Worm (Caenorhabditis elegans) whole organism, early embryonic: ENCODE measurements around the gene sax-2.

Source experiments
- B0310.2 ChIP-seq: sonication (generic microtip); optimal IDR thresholded peaks from 2 replicates; lab custom pipeline; 2016; ENCODE audit warnings: mild to moderate bottlenecking, missing genetic modification characterization, missing compliant biosample characterization
- F13C5.2 ChIP-seq: sonication (generic microtip); optimal IDR thresholded peaks from 2 replicates; lab custom pipeline; 2017; ENCODE audit warnings: mild to moderate bottlenecking, missing genetic modification characterization, inconsistent platforms, missing compliant biosample characterization
- aly-1 ChIP-seq: sonication (generic microtip); optimal IDR thresholded peaks from 2 replicates; lab custom pipeline; 2016; ENCODE audit warnings: missing genetic modification characterization, missing compliant biosample characterization
- ama-1 ChIP-seq: fragments of 150-350 bp; optimal IDR thresholded peaks from 2 replicates; lab custom pipeline; 2014
- ceh-13 ChIP-seq: fragments of 200-800 bp; sonication (Bioruptor generic); optimal IDR thresholded peaks from 2 replicates; lab custom pipeline; 2018; ENCODE audit warnings: mild to moderate bottlenecking, missing genetic modification characterization, missing compliant biosample characterization
- ceh-36 ChIP-seq: sonication (generic microtip); optimal IDR thresholded peaks from 2 replicates; lab custom pipeline; 2016; ENCODE audit warnings: missing genetic modification characterization, inconsistent platforms, missing compliant biosample characterization
- ets-7 ChIP-seq: sonication (generic microtip); optimal IDR thresholded peaks from 2 replicates; lab custom pipeline; 2016; ENCODE audit warnings: missing genotype, missing genetic modification characterization, missing compliant biosample characterization
- flt-1 ChIP-seq: fragments of 200-800 bp; sonication (Bioruptor generic); IDR thresholded peaks from 2 replicates; pipeline ENCODE4 v1.3.6; 2022; ENCODE audit warnings: missing genetic modification characterization, missing compliant biosample characterization
- hmbx-1 ChIP-seq: sonication (generic microtip); optimal IDR thresholded peaks from 2 replicates; lab custom pipeline; 2016; ENCODE audit warnings: mild to moderate bottlenecking, missing genetic modification characterization, missing compliant biosample characterization
- hmg-4 ChIP-seq: fragments of 200-800 bp; sonication (Bioruptor generic); optimal IDR thresholded peaks from 2 replicates; lab custom pipeline; 2018; ENCODE audit warnings: mild to moderate bottlenecking, missing genetic modification characterization, missing compliant biosample characterization
- hnd-1 ChIP-seq: sonication (generic microtip); optimal IDR thresholded peaks from 2 replicates; lab custom pipeline; 2016; ENCODE audit warnings: missing genetic modification characterization, missing compliant biosample characterization
- pes-1 ChIP-seq: fragments of 200-800 bp; sonication (Bioruptor generic); IDR thresholded peaks from 2 replicates; pipeline ENCODE4 v1.3.6; 2022; ENCODE audit warnings: missing genetic modification reagents, missing genetic modification characterization, missing compliant biosample characterization
- scrt-1 ChIP-seq: fragments of 200-800 bp; sonication (Bioruptor generic); IDR thresholded peaks from 2 replicates; pipeline ENCODE4 v1.3.6; 2022; ENCODE audit warnings: missing genetic modification characterization, missing compliant biosample characterization
- sea-1 ChIP-seq: fragments of 200-800 bp; sonication (Bioruptor generic); conservative IDR thresholded peaks from 2 replicates; pipeline ENCODE4 v1.3.6; 2022; ENCODE audit warnings: missing genetic modification characterization, missing compliant biosample characterization
- tbx-11 ChIP-seq: fragments of 200-800 bp; sonication (Bioruptor generic); IDR thresholded peaks from 2 replicates; pipeline ENCODE4 v1.3.6; 2022; ENCODE audit warnings: missing genetic modification characterization, missing compliant biosample characterization
- tbx-37 ChIP-seq: fragments of 200-800 bp; sonication (Bioruptor generic); conservative IDR thresholded peaks from 2 replicates; pipeline ENCODE4 v1.3.6; 2022; ENCODE audit warnings: missing genetic modification reagents, missing genetic modification characterization, missing compliant biosample characterization
- tra-4 ChIP-seq: sonication (generic microtip); optimal IDR thresholded peaks from 2 replicates; lab custom pipeline; 2017; ENCODE audit warnings: missing genetic modification characterization, missing compliant biosample characterization

The sax-2 gene

ce11 chrIII:5139768-5140167, 30.3 kb downstream of the sax-2 start:
- TF ChIP-seq aly-1 (tag; lab: Kevin White, UChicago) (no peak), hnd-1 (tag; lab: Kevin White, UChicago) (no peak), F13C5.2 (no peak), ets-7 (tag; lab: Kevin White, UChicago) (no peak), hmbx-1 (tag; lab: Kevin White, UChicago) (no peak), scrt-1 (GFP tag; lab: Robert Waterston, UW) (no peak), B0310.2 (tag; lab: Kevin White, UChicago) (no peak), ceh-13 (GFP tag; lab: Kevin White, UChicago) (no peak), hmg-4 (GFP tag; lab: Kevin White, UChicago) (no peak), pes-1 (GFP tag; lab: Robert Waterston, UW) (no peak), ama-1 (lab: Kevin White, UChicago) (no peak), flt-1 (GFP tag; lab: Robert Waterston, UW) (no peak)

ce11 chrIII:5140559-5140958, 31.1 kb downstream of the sax-2 start:
- TF ChIP-seq pes-1 (GFP tag; lab: Robert Waterston, UW) (no peak), hmbx-1 (tag; lab: Kevin White, UChicago) (no peak), B0310.2 (tag; lab: Kevin White, UChicago) (no peak), ama-1 (lab: Kevin White, UChicago) (no peak), ceh-36 (tag; lab: Kevin White, UChicago) (no peak), sea-1 (GFP tag; lab: Robert Waterston, UW) (no peak), F13C5.2 (no peak), flt-1 (GFP tag; lab: Robert Waterston, UW) (no peak), hmg-4 (GFP tag; lab: Kevin White, UChicago) (no peak), ceh-13 (GFP tag; lab: Kevin White, UChicago) (no peak), aly-1 (tag; lab: Kevin White, UChicago) (no peak), tbx-11 (GFP tag; lab: Robert Waterston, UW) (no peak), scrt-1 (GFP tag; lab: Robert Waterston, UW) (no peak), tbx-37 (GFP tag; lab: Robert Waterston, UW) (no peak), hnd-1 (tag; lab: Kevin White, UChicago) (no peak), ets-7 (tag; lab: Kevin White, UChicago) (no peak), tra-4 (tag; lab: Kevin White, UChicago) (no peak)

- TF ChIP-seq aly-1 (tag; lab: Kevin White, UChicago) (no peak), tbx-37 (GFP tag; lab: Robert Waterston, UW) (no peak), ama-1 (lab: Kevin White, UChicago) (no peak)
Observed at ce11 chrIII:5141935-5142334, 32.4 kb downstream of the sax-2 start.

- TF ChIP-seq tra-4 (tag; lab: Kevin White, UChicago) (no peak), ceh-13 (GFP tag; lab: Kevin White, UChicago) (no peak), ama-1 (lab: Kevin White, UChicago) (no peak), scrt-1 (GFP tag; lab: Robert Waterston, UW) (no peak), hnd-1 (tag; lab: Kevin White, UChicago) (no peak), tbx-11 (GFP tag; lab: Robert Waterston, UW) (no peak), hmg-4 (GFP tag; lab: Kevin White, UChicago) (no peak), hmbx-1 (tag; lab: Kevin White, UChicago) (no peak), F13C5.2 (no peak), sea-1 (GFP tag; lab: Robert Waterston, UW) (no peak), ets-7 (tag; lab: Kevin White, UChicago) (no peak), tbx-37 (GFP tag; lab: Robert Waterston, UW) (no peak), ceh-36 (tag; lab: Kevin White, UChicago) (no peak), pes-1 (GFP tag; lab: Robert Waterston, UW) (no peak), B0310.2 (tag; lab: Kevin White, UChicago) (no peak), flt-1 (GFP tag; lab: Robert Waterston, UW) (no peak), aly-1 (tag; lab: Kevin White, UChicago) (no peak)
Observed at ce11 chrIII:5143520-5143919, 34.0 kb downstream of the sax-2 start.

- TF ChIP-seq B0310.2 (tag; lab: Kevin White, UChicago) (no peak), F13C5.2 (no peak), hnd-1 (tag; lab: Kevin White, UChicago) (no peak), scrt-1 (GFP tag; lab: Robert Waterston, UW) (no peak), ceh-13 (GFP tag; lab: Kevin White, UChicago) (no peak), hmbx-1 (tag; lab: Kevin White, UChicago) (no peak), tra-4 (tag; lab: Kevin White, UChicago) (no peak), pes-1 (GFP tag; lab: Robert Waterston, UW) (no peak), sea-1 (GFP tag; lab: Robert Waterston, UW) (no peak), flt-1 (GFP tag; lab: Robert Waterston, UW) (no peak), tbx-37 (GFP tag; lab: Robert Waterston, UW) (no peak), ets-7 (tag; lab: Kevin White, UChicago) (no peak), ceh-36 (tag; lab: Kevin White, UChicago) (no peak), aly-1 (tag; lab: Kevin White, UChicago) (no peak), ama-1 (lab: Kevin White, UChicago) (no peak), tbx-11 (GFP tag; lab: Robert Waterston, UW) (no peak), hmg-4 (GFP tag; lab: Kevin White, UChicago) (no peak)
Observed at ce11 chrIII:5144169-5144568, 34.7 kb downstream of the sax-2 start.

- no peak for TF ChIP-seq ceh-36 (tag; lab: Kevin White, UChicago)
- TF ChIP-seq tbx-11 (GFP tag; lab: Robert Waterston, UW), result no peak
- TF ChIP-seq flt-1 (GFP tag; lab: Robert Waterston, UW), result no peak
- TF ChIP-seq pes-1 (GFP tag; lab: Robert Waterston, UW), result no peak
- no peak for TF ChIP-seq F13C5.2
- TF ChIP-seq hnd-1 (tag; lab: Kevin White, UChicago), result no peak
- no peak for TF ChIP-seq tra-4 (tag; lab: Kevin White, UChicago)
- no peak for TF ChIP-seq hmbx-1 (tag; lab: Kevin White, UChicago)
- no peak for TF ChIP-seq ama-1 (lab: Kevin White, UChicago)
- TF ChIP-seq ets-7 (tag; lab: Kevin White, UChicago), result no peak
- no peak for TF ChIP-seq tbx-37 (GFP tag; lab: Robert Waterston, UW)
- TF ChIP-seq sea-1 (GFP tag; lab: Robert Waterston, UW), result no peak
- TF ChIP-seq ceh-13 (GFP tag; lab: Kevin White, UChicago), result no peak
- no peak for TF ChIP-seq scrt-1 (GFP tag; lab: Robert Waterston, UW)
- no peak for TF ChIP-seq hmg-4 (GFP tag; lab: Kevin White, UChicago)
- no peak for TF ChIP-seq B0310.2 (tag; lab: Kevin White, UChicago)
Observed at ce11 chrIII:5145874-5146273, 36.4 kb downstream of the sax-2 start.
